Worm (Caenorhabditis elegans) whole organism, young adult: ENCODE results near the gene F28H7.3.

Source experiments
- F49E8.2 ChIP-seq: sonication (generic microtip); optimal IDR thresholded peaks from 3 replicates; lab custom pipeline; 2017; ENCODE audit warnings: missing genetic modification characterization, mild to moderate bottlenecking, missing compliant biosample characterization, antibody characterized with exemption, moderate library complexity; ENCODE audit not compliant: insufficient read depth
- chd-7 ChIP-seq: sonication (generic microtip); optimal IDR thresholded peaks from 2 replicates; lab custom pipeline; 2016; ENCODE audit warnings: mild to moderate bottlenecking, missing genetic modification characterization, moderate library complexity, missing compliant biosample characterization
- lin-35 ChIP-seq, 3 experiments: fragments of 150-350 bp in 2 of 3; sonication (generic microtip) in 1 of 3; optimal IDR thresholded peaks; 2 replicates each; lab custom pipeline; 2014 to 2018; ENCODE audit warnings: missing biosample characterization in 3 of 3, missing genetic modification characterization in 3 of 3, missing genetic modification reagents in 3 of 3

DNA sequence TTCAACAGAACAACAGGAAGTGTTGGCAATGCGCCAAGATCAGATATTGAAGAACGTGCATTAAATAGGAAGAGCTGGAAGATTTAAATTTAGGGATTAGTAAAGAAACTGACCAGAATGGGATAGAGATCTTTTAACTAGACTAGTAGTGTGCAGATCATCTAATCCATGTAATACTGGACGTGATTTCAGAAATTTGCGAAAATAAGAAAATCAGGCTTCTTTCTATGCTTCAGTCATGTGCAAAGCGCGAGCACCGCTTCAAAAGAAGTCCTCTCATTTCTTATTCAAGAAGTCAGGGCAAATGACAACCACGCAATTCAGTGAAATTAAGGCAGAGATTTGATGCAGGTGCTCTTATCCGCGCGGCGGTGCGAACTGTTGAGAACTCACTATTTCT, 32.6 kb downstream of the F28H7.3 start:
- no peak for TF ChIP-seq F49E8.2 (tag; lab: Kevin White, UChicago)
- no peak for TF ChIP-seq lin-35 (GFP tag; optimal IDR thresholded peaks at IDR 0.05; lab: Kevin White, UChicago)
- no peak for TF ChIP-seq chd-7 (tag; lab: Kevin White, UChicago)
